Fruit fly (Drosophila melanogaster): ENCODE measurements around the gene CG3457.

- TF ChIP-seq topi (GFP tag; optimal IDR thresholded peaks at IDR 0.05): no peak
- no peak for TF ChIP-seq Sox102F (GFP tag; optimal IDR thresholded peaks at IDR 0.05)
- TF ChIP-seq salr (GFP tag; optimal IDR thresholded peaks at IDR 0.05): no peak
- TF ChIP-seq Gug (GFP tag; IDR thresholded peaks at IDR 0.05): peak; percentile 36; the same call in 1 of the 2 replicates
- TF ChIP-seq Ets96B (tag; optimal IDR thresholded peaks at IDR 0.05): no peak
These were observed 22.2 kb upstream of the CG3457 start for dm6 chrX:2165394-2165793.

Measured in whole organism, prepupa.